Worm (Caenorhabditis elegans) whole organism, late embryonic: ENCODE data around the gene lgc-49.

Experiments
- C08G9.2 ChIP-seq: sonication (generic microtip); optimal IDR thresholded peaks from 2 replicates; lab custom pipeline; 2016; ENCODE audit warnings: mild to moderate bottlenecking, missing genetic modification characterization, moderate library complexity, missing compliant biosample characterization
- F13H6.1 ChIP-seq: sonication (generic microtip); optimal IDR thresholded peaks from 2 replicates; lab custom pipeline; 2016; ENCODE audit warnings: missing genetic modification characterization, missing compliant biosample characterization
- K09A11.1 ChIP-seq: sonication (generic microtip); optimal IDR thresholded peaks from 2 replicates; lab custom pipeline; 2017; ENCODE audit warnings: antibody characterized with exemption, mild to moderate bottlenecking, missing genetic modification characterization, missing compliant biosample characterization; ENCODE audit not compliant: insufficient read depth
- Y22D7AL.16 ChIP-seq: sonication (generic microtip); optimal IDR thresholded peaks from 2 replicates; lab custom pipeline; 2016; ENCODE audit warnings: missing genetic modification characterization, missing compliant biosample characterization
- ahr-1 ChIP-seq: sonication (generic microtip); optimal IDR thresholded peaks from 2 replicates; lab custom pipeline; 2016; ENCODE audit warnings: missing genetic modification characterization, missing compliant biosample characterization
- ceh-18 ChIP-seq: sonication (generic microtip); optimal IDR thresholded peaks from 2 replicates; lab custom pipeline; 2016; ENCODE audit warnings: missing genetic modification characterization, missing compliant biosample characterization
- ceh-22 ChIP-seq: sonication (generic microtip); optimal IDR thresholded peaks from 2 replicates; lab custom pipeline; 2017; ENCODE audit warnings: missing biosample characterization, missing genetic modification characterization
- ceh-31 ChIP-seq: sonication (generic microtip); optimal IDR thresholded peaks from 2 replicates; lab custom pipeline; 2016; ENCODE audit warnings: missing genetic modification characterization, missing compliant biosample characterization
- ceh-34 ChIP-seq: sonication (generic microtip); optimal IDR thresholded peaks from 2 replicates; lab custom pipeline; 2016; ENCODE audit warnings: mild to moderate bottlenecking, missing genetic modification characterization, missing compliant biosample characterization
- ceh-45 ChIP-seq: fragments of 200-800 bp; sonication (Bioruptor generic); IDR thresholded peaks from 2 replicates; pipeline ENCODE4 v1.3.6; 2022; ENCODE audit warnings: missing genetic modification reagents, missing genetic modification characterization, missing compliant biosample characterization
- ceh-48 ChIP-seq: sonication (generic microtip); optimal IDR thresholded peaks from 2 replicates; lab custom pipeline; 2016; ENCODE audit warnings: missing genetic modification characterization, inconsistent platforms, missing compliant biosample characterization
- ceh-9 ChIP-seq: sonication (generic microtip); optimal IDR thresholded peaks from 2 replicates; lab custom pipeline; 2016; ENCODE audit warnings: mild to moderate bottlenecking, missing genetic modification characterization, inconsistent platforms, missing compliant biosample characterization
- che-1 ChIP-seq: sonication (generic microtip); optimal IDR thresholded peaks from 2 replicates; lab custom pipeline; 2016; ENCODE audit warnings: mild to moderate bottlenecking, missing genetic modification characterization, missing compliant biosample characterization
- dmd-4 ChIP-seq: sonication (generic microtip); optimal IDR thresholded peaks from 2 replicates; lab custom pipeline; 2016; ENCODE audit warnings: borderline replicate concordance, missing genetic modification characterization, missing compliant biosample characterization
- dve-1 ChIP-seq: sonication (generic microtip); optimal IDR thresholded peaks from 2 replicates; lab custom pipeline; 2017; ENCODE audit warnings: antibody characterized with exemption, mild to moderate bottlenecking, missing genetic modification characterization, missing compliant biosample characterization
- elt-2 ChIP-seq: sonication (generic microtip); optimal IDR thresholded peaks from 2 replicates; lab custom pipeline; 2016; ENCODE audit warnings: missing genetic modification reagents, missing genetic modification characterization, missing compliant biosample characterization
- elt-4 ChIP-seq: sonication (generic microtip); optimal IDR thresholded peaks from 2 replicates; lab custom pipeline; 2016; ENCODE audit warnings: missing genetic modification characterization, missing compliant biosample characterization
- eyg-1 ChIP-seq: sonication (generic microtip); optimal IDR thresholded peaks from 2 replicates; lab custom pipeline; 2016; ENCODE audit warnings: missing genotype, missing genetic modification characterization, missing compliant biosample characterization
- fkh-10 ChIP-seq: fragments of 150-350 bp; optimal IDR thresholded peaks from 2 replicates; lab custom pipeline; 2014; ENCODE audit warnings: missing biosample characterization, missing genetic modification reagents, missing genetic modification characterization
- gmeb-2 ChIP-seq: sonication (generic microtip); optimal IDR thresholded peaks from 2 replicates; lab custom pipeline; 2016; ENCODE audit warnings: missing genetic modification characterization, inconsistent platforms, missing compliant biosample characterization
- hlh-13 ChIP-seq: fragments of 200-800 bp; sonication (Bioruptor generic); optimal IDR thresholded peaks from 2 replicates; lab custom pipeline; 2018; ENCODE audit warnings: mild to moderate bottlenecking, missing genetic modification characterization, missing compliant biosample characterization
- hlh-6 ChIP-seq: sonication (generic microtip); optimal IDR thresholded peaks from 2 replicates; lab custom pipeline; 2016; ENCODE audit warnings: missing genotype, missing genetic modification characterization, missing compliant biosample characterization
- hlh-8 ChIP-seq: sonication (generic microtip); optimal IDR thresholded peaks from 2 replicates; lab custom pipeline; 2016; ENCODE audit warnings: missing genotype, missing genetic modification characterization, missing compliant biosample characterization
- lim-6 ChIP-seq: sonication (generic microtip); optimal IDR thresholded peaks from 2 replicates; lab custom pipeline; 2016; ENCODE audit warnings: missing genetic modification characterization, missing compliant biosample characterization
- mec-3 ChIP-seq: sonication (generic microtip); optimal IDR thresholded peaks from 2 replicates; lab custom pipeline; 2016; ENCODE audit warnings: borderline replicate concordance, missing genetic modification characterization, missing compliant biosample characterization
- nfya-1 ChIP-seq: sonication (generic microtip); optimal IDR thresholded peaks from 2 replicates; lab custom pipeline; 2017; ENCODE audit warnings: missing genetic modification characterization, mild to moderate bottlenecking, missing compliant biosample characterization, antibody characterized with exemption, moderate library complexity
- nhr-11 ChIP-seq: fragments of 150-350 bp; optimal IDR thresholded peaks from 2 replicates; lab custom pipeline; 2014; ENCODE audit warnings: missing biosample characterization, missing genetic modification characterization
- nhr-232 ChIP-seq: sonication (generic microtip); optimal IDR thresholded peaks from 2 replicates; lab custom pipeline; 2016; ENCODE audit warnings: missing genetic modification characterization, missing compliant biosample characterization
- npax-4 ChIP-seq: sonication (generic microtip); optimal IDR thresholded peaks from 2 replicates; lab custom pipeline; 2016; ENCODE audit warnings: missing genetic modification characterization, missing compliant biosample characterization
- pat-9 ChIP-seq: fragments of 200-800 bp; sonication (Bioruptor generic); optimal IDR thresholded peaks from 2 replicates; lab custom pipeline; 2018; ENCODE audit warnings: mild to moderate bottlenecking, missing genetic modification characterization, moderate library complexity, missing compliant biosample characterization
- pax-1 ChIP-seq: fragments of 150-350 bp; optimal IDR thresholded peaks from 2 replicates; lab custom pipeline; 2014; ENCODE audit warnings: missing biosample characterization, missing genetic modification characterization
- pha-2 ChIP-seq: sonication (generic microtip); optimal IDR thresholded peaks from 2 replicates; lab custom pipeline; 2017; ENCODE audit warnings: mild to moderate bottlenecking, missing genetic modification characterization, missing compliant biosample characterization
- rnt-1 ChIP-seq: sonication (generic microtip); optimal IDR thresholded peaks from 2 replicates; lab custom pipeline; 2016; ENCODE audit warnings: missing genetic modification characterization, missing compliant biosample characterization
- sox-4 ChIP-seq: sonication (generic microtip); optimal IDR thresholded peaks from 2 replicates; lab custom pipeline; 2017; ENCODE audit warnings: mild to moderate bottlenecking, missing genetic modification characterization, inconsistent platforms, missing compliant biosample characterization
- ttx-3 ChIP-seq: sonication (generic microtip); optimal IDR thresholded peaks from 2 replicates; lab custom pipeline; 2016; ENCODE audit warnings: missing genetic modification reagents, missing genetic modification characterization, missing compliant biosample characterization
- unc-42 ChIP-seq: sonication (generic microtip); optimal IDR thresholded peaks from 2 replicates; lab custom pipeline; 2016; ENCODE audit warnings: missing genotype, missing genetic modification characterization, missing compliant biosample characterization
- zip-5 ChIP-seq: sonication (generic microtip); optimal IDR thresholded peaks from 2 replicates; lab custom pipeline; 2016; ENCODE audit warnings: missing genetic modification characterization, missing compliant biosample characterization
- ztf-16 ChIP-seq: sonication (generic microtip); optimal IDR thresholded peaks from 2 replicates; lab custom pipeline; 2017; ENCODE audit warnings: missing genetic modification characterization, missing compliant biosample characterization

lgc-49 gene

ce11 chrV:11157947-11158346 is 33.1 kb upstream of the lgc-49 start, which contains the start of gene srg-42:
srg-42 (minus strand) TSS chrV:11158047.
- TF ChIP-seq sox-4 (tag; lab: Kevin White, UChicago) (no peak), eyg-1 (tag; lab: Kevin White, UChicago) (no peak), npax-4 (tag; lab: Kevin White, UChicago) (no peak), unc-42 (no peak), C08G9.2 (no peak), rnt-1 (no peak), ztf-16 (tag; lab: Kevin White, UChicago) (no peak), che-1 (tag; lab: Kevin White, UChicago) (no peak), gmeb-2 (tag; lab: Kevin White, UChicago) (no peak)
- TF ChIP-seq, all 69 proteins: peak for 0

- TF ChIP-seq elt-4 (tag; lab: Kevin White, UChicago) (no peak), eyg-1 (tag; lab: Kevin White, UChicago) (no peak), K09A11.1 (tag; lab: Kevin White, UChicago) (no peak), lim-6 (tag; lab: Kevin White, UChicago) (no peak), dmd-4 (tag; lab: Kevin White, UChicago) (no peak), F13H6.1 (tag; lab: Kevin White, UChicago) (no peak), ceh-18 (tag; lab: Kevin White, UChicago) (no peak), unc-42 (no peak), gmeb-2 (tag; lab: Kevin White, UChicago) (no peak), pat-9 (tag; lab: Kevin White, UChicago) (no peak), nfya-1 (tag; lab: Kevin White, UChicago) (no peak)
Observed at ce11 chrV:11161791-11162190, 29.3 kb upstream of the lgc-49 start, which contains the start of gene srg-41. srg-41 (minus strand) TSS chrV:11161891.

- no peak for TF ChIP-seq K09A11.1 (tag; lab: Kevin White, UChicago)
- no peak for TF ChIP-seq sox-4 (tag; lab: Kevin White, UChicago)
- TF ChIP-seq pat-9 (tag; lab: Kevin White, UChicago): no peak
- TF ChIP-seq, all 69 proteins: peak for 0
Observed at ce11 chrV:11164475-11164874, 26.6 kb upstream of the lgc-49 start, which contains the start of gene srg-40. srg-40 (minus strand) TSS chrV:11164575.

- no peak for TF ChIP-seq pat-9 (tag; lab: Kevin White, UChicago)
- TF ChIP-seq elt-2 (tag; lab: Kevin White, UChicago): no peak
- peak; percentile 42 for TF ChIP-seq unc-42
- no peak for TF ChIP-seq ceh-22 (tag; lab: Kevin White, UChicago)
- no peak for TF ChIP-seq ceh-48 (tag; lab: Kevin White, UChicago)
- TF ChIP-seq fkh-10 (GFP tag; lab: Kevin White, UChicago): no peak
- TF ChIP-seq ceh-9: no peak
- TF ChIP-seq hlh-13 (GFP tag; lab: Kevin White, UChicago): no peak
Observed at ce11 chrV:11167745-11168144, 23.3 kb upstream of the lgc-49 start.

- TF ChIP-seq ahr-1 (tag; lab: Kevin White, UChicago) (no peak), hlh-6 (no peak), elt-4 (tag; lab: Kevin White, UChicago) (no peak), zip-5 (no peak), hlh-8 (tag; lab: Kevin White, UChicago) (no peak), nhr-232 (no peak), Y22D7AL.16 (tag; lab: Kevin White, UChicago) (no peak), ceh-31 (tag; lab: Kevin White, UChicago) (no peak), nhr-11 (no peak), dmd-4 (tag; lab: Kevin White, UChicago) (no peak), ceh-45 (GFP tag; lab: Robert Waterston, UW) (no peak), ttx-3 (tag; lab: Kevin White, UChicago) (no peak), fkh-10 (GFP tag; lab: Kevin White, UChicago) (no peak), dve-1 (tag; lab: Kevin White, UChicago) (no peak), mec-3 (tag; lab: Kevin White, UChicago) (no peak), pha-2 (tag; lab: Kevin White, UChicago) (no peak), ceh-34 (no peak), pax-1 (no peak)
Observed at ce11 chrV:11170564-11171329, 20.3 kb upstream of the lgc-49 start.
